Fruit fly (Drosophila melanogaster) whole organism, pupa: ENCODE measurements around the gene CG34429.

Experiments used
- CG32121 ChIP-seq: fragments of 200-800 bp; sonication (Bioruptor generic); IDR thresholded peaks from 2 replicates; pipeline ENCODE4 v1.3.6; 2022; ENCODE audit warnings: missing biosample characterization, missing genetic modification characterization
- fd96Ca ChIP-seq: fragments of 200-800 bp; sonication (Bioruptor generic); IDR thresholded peaks from 3 replicates; pipeline ENCODE4 v1.3.6; 2022; ENCODE audit warnings: missing biosample characterization, missing genetic modification characterization

The CG34429 gene

dm6 chr3L:13111422-13111821 is 48.6 kb downstream of the CG34429 start:
- TF ChIP-seq fd96Ca (GFP tag; lab: Robert Waterston, UW) (no peak), CG32121 (GFP tag; lab: Robert Waterston, UW) (no peak)
